Fruit fly (Drosophila melanogaster): ENCODE measurements around the gene LManVI.

- no peak for TF ChIP-seq cic (GFP tag; optimal IDR thresholded peaks at IDR 0.05)
- TF ChIP-seq kay (GFP tag; ENCODE audit: borderline replicate concordance), result no peak
- TF ChIP-seq cnc (optimal IDR thresholded peaks at IDR 0.05), result no peak
- TF ChIP-seq CG12768 (GFP tag; optimal IDR thresholded peaks at IDR 0.05), result no peak
- TF ChIP-seq Crg-1 (GFP tag; optimal IDR thresholded peaks at IDR 0.05), result no peak
- no peak for TF ChIP-seq CG5204 (GFP tag; optimal IDR thresholded peaks at IDR 0.05)
Measured at dm6 chr2L:8794151-8794550, 13.1 kb upstream of the LManVI start.

Measured in whole organism, adult.